Fruit fly (Drosophila melanogaster) whole organism, embryonic: ENCODE measurements around the gene CG46462.

ENCODE experiments used
- B-H2 ChIP-seq: fragments of 200-800 bp; sonication (Bioruptor generic); optimal IDR thresholded peaks from 2 replicates; lab custom pipeline; 2018; ENCODE audit warnings: missing biosample characterization, mild to moderate bottlenecking, missing genetic modification characterization
- CG10462 ChIP-seq: fragments of 200-800 bp; sonication (Bioruptor generic); optimal IDR thresholded peaks from 2 replicates; lab custom pipeline; 2016; ENCODE audit warnings: missing biosample characterization, missing genetic modification characterization
- CG10654 ChIP-seq: fragments of 200-800 bp; sonication (Bioruptor generic); optimal IDR thresholded peaks from 2 replicates; lab custom pipeline; 2016; ENCODE audit warnings: missing biosample characterization, missing genetic modification characterization
- CG10959 ChIP-seq: fragments of 200-800 bp; sonication (Bioruptor generic); IDR thresholded peaks from 2 replicates; pipeline ENCODE4 v1.3.6; 2022; ENCODE audit warnings: missing biosample characterization, missing genetic modification characterization
- CG11504 ChIP-seq: fragments of 200-800 bp; sonication (Bioruptor generic); optimal IDR thresholded peaks from 3 replicates; lab custom pipeline; 2019; ENCODE audit warnings: missing biosample characterization, mild to moderate bottlenecking, missing genetic modification characterization, moderate library complexity
- CG12155 ChIP-seq: fragments of 200-800 bp; sonication (Bioruptor generic); optimal IDR thresholded peaks from 3 replicates; lab custom pipeline; 2016; ENCODE audit warnings: missing biosample characterization, missing genetic modification characterization
- CG12942 ChIP-seq: fragments of 200-800 bp; sonication (Bioruptor generic); optimal IDR thresholded peaks from 3 replicates; lab custom pipeline; 2016; ENCODE audit warnings: missing biosample characterization, missing genetic modification characterization
- CG13123 ChIP-seq: fragments of 200-800 bp; sonication (Bioruptor generic); optimal IDR thresholded peaks from 2 replicates; lab custom pipeline; 2016; ENCODE audit warnings: missing biosample characterization, missing genetic modification characterization
- CG15269 ChIP-seq: fragments of 200-800 bp; sonication (Bioruptor generic); optimal IDR thresholded peaks from 2 replicates; lab custom pipeline; 2018; ENCODE audit warnings: missing biosample characterization, mild to moderate bottlenecking, missing genetic modification characterization, moderate library complexity
- CG1832 ChIP-seq: fragments of 200-800 bp; sonication (Bioruptor generic); optimal IDR thresholded peaks from 2 replicates; lab custom pipeline; 2017; ENCODE audit warnings: missing biosample characterization, mild to moderate bottlenecking, missing genetic modification characterization, inconsistent platforms
- CG18476 ChIP-seq: fragments of 200-800 bp; sonication (Bioruptor generic); optimal IDR thresholded peaks from 2 replicates; lab custom pipeline; 2016; ENCODE audit warnings: missing biosample characterization, mild to moderate bottlenecking, missing genetic modification characterization
- CG30403 ChIP-seq: fragments of 200-800 bp; sonication (Bioruptor generic); optimal IDR thresholded peaks from 3 replicates; lab custom pipeline; 2016; ENCODE audit warnings: missing biosample characterization, missing genetic modification characterization
- CG3281 ChIP-seq: fragments of 200-800 bp; sonication (Bioruptor generic); optimal IDR thresholded peaks from 3 replicates; lab custom pipeline; 2017; ENCODE audit warnings: missing biosample characterization, mild to moderate bottlenecking, missing genetic modification characterization
- CG33213 ChIP-seq: fragments of 200-800 bp; sonication (Bioruptor generic); optimal IDR thresholded peaks from 3 replicates; lab custom pipeline; 2016; ENCODE audit warnings: missing biosample characterization, missing genetic modification characterization
- CG34422 ChIP-seq: fragments of 200-800 bp; sonication (Bioruptor generic); IDR thresholded peaks from 3 replicates; pipeline ENCODE4 v1.3.6; 2022; ENCODE audit warnings: missing biosample characterization, missing genetic modification characterization
- CG3995 ChIP-seq: fragments of 200-800 bp; sonication (Bioruptor generic); optimal IDR thresholded peaks from 3 replicates; lab custom pipeline; 2016; ENCODE audit warnings: missing biosample characterization, missing genetic modification characterization
- CG4282 ChIP-seq: fragments of 200-800 bp; sonication (Bioruptor generic); optimal IDR thresholded peaks from 2 replicates; lab custom pipeline; 2016; ENCODE audit warnings: missing biosample characterization, missing genetic modification characterization
- CG6689 ChIP-seq: fragments of 200-800 bp; sonication (Bioruptor generic); IDR thresholded peaks from 2 replicates; pipeline ENCODE4 v1.3.6; 2022; ENCODE audit warnings: missing biosample characterization, missing genetic modification characterization
- Dad ChIP-seq: fragments of 200-800 bp; sonication (Bioruptor generic); optimal IDR thresholded peaks from 3 replicates; lab custom pipeline; 2016; ENCODE audit warnings: missing biosample characterization, missing genetic modification characterization
- Dip3 ChIP-seq: fragments of 200-800 bp; sonication (Bioruptor generic); optimal IDR thresholded peaks from 3 replicates; lab custom pipeline; 2016; ENCODE audit warnings: missing biosample characterization, missing genetic modification characterization
- Dll ChIP-seq: fragments of 200-800 bp; sonication (Bioruptor generic); IDR thresholded peaks from 4 replicates; pipeline ENCODE4 v1.3.6; 2022; ENCODE audit warnings: missing biosample characterization, missing genetic modification characterization; ENCODE audit not compliant: partially characterized antibody
- Fer3 ChIP-seq: fragments of 200-800 bp; sonication (Bioruptor generic); optimal IDR thresholded peaks from 2 replicates; lab custom pipeline; 2018; ENCODE audit warnings: missing biosample characterization, mild to moderate bottlenecking, missing genetic modification characterization, moderate library complexity
- GATAe ChIP-seq: fragments of 200-800 bp; sonication (Bioruptor generic); conservative IDR thresholded peaks from 2 replicates; pipeline ENCODE4 v1.3.6; 2022; ENCODE audit warnings: missing biosample characterization, missing genetic modification characterization
- HLH4C ChIP-seq: fragments of 200-800 bp; sonication (Bioruptor generic); IDR thresholded peaks from 3 replicates; pipeline ENCODE4 v1.3.6; 2022; ENCODE audit warnings: missing biosample characterization, missing genetic modification characterization; ENCODE audit not compliant: partially characterized antibody
- Hr78 ChIP-seq, 2 experiments: fragments of 200-800 bp in 1 of 2; fragments of >200 bp in 1 of 2; sonication (Bioruptor generic) in 1 of 2; optimal IDR thresholded peaks; 2 replicates each; lab custom pipeline; 2017 to 2019; ENCODE audit warnings: missing biosample characterization in 2 of 2, missing genetic modification characterization in 2 of 2, mild to moderate bottlenecking in 1 of 2, moderate library complexity in 1 of 2
- Lim3 ChIP-seq: fragments of 200-800 bp; sonication (Bioruptor generic); IDR thresholded peaks from 2 replicates; pipeline ENCODE4 v1.3.6; 2022; ENCODE audit warnings: missing biosample characterization, missing genetic modification characterization
- Meics ChIP-seq: fragments of 200-800 bp; sonication (Bioruptor generic); optimal IDR thresholded peaks from 2 replicates; lab custom pipeline; 2017; ENCODE audit warnings: missing biosample characterization, mild to moderate bottlenecking, missing genetic modification characterization
- NC2α ChIP-seq: fragments of 200-800 bp; sonication (Bioruptor generic); optimal IDR thresholded peaks from 2 replicates; lab custom pipeline; 2016; ENCODE audit warnings: missing biosample characterization, missing genetic modification characterization
- NC2β ChIP-seq: fragments of 200-800 bp; sonication (Bioruptor generic); optimal IDR thresholded peaks from 2 replicates; lab custom pipeline; 2016; ENCODE audit warnings: missing biosample characterization, missing genetic modification characterization
- Nf-YA ChIP-seq: fragments of 200-800 bp; sonication (Bioruptor generic); IDR thresholded peaks from 2 replicates; pipeline ENCODE4 v1.3.6; 2022; ENCODE audit warnings: missing biosample characterization, missing genetic modification characterization
- Pdp1 ChIP-seq, 2 experiments: fragments of 200-800 bp; sonication (Bioruptor generic); optimal IDR thresholded peaks; 3 replicates each; lab custom pipeline; 2016; ENCODE audit warnings: missing biosample characterization in 2 of 2, missing genetic modification characterization in 2 of 2, mild to moderate bottlenecking in 1 of 2, moderate library complexity in 1 of 2
- Taf1 ChIP-seq: fragments of 200-800 bp; sonication (Bioruptor generic); IDR thresholded peaks from 2 replicates; pipeline ENCODE4 v1.3.6; 2022; ENCODE audit warnings: missing biosample characterization, missing genetic modification characterization
- ab ChIP-seq: fragments of 200-800 bp; sonication (Bioruptor generic); optimal IDR thresholded peaks from 2 replicates; lab custom pipeline; 2016; ENCODE audit warnings: missing biosample characterization, missing genetic modification characterization
- ap ChIP-seq: fragments of 200-800 bp; sonication (Bioruptor generic); IDR thresholded peaks from 2 replicates; pipeline ENCODE4 v1.3.6; 2022; ENCODE audit warnings: missing biosample characterization, missing genetic modification characterization
- cas ChIP-seq: fragments of 200-800 bp; sonication (Bioruptor generic); IDR thresholded peaks from 2 replicates; pipeline ENCODE4 v1.3.6; 2022; ENCODE audit warnings: missing biosample characterization, missing genetic modification characterization
- chinmo ChIP-seq: fragments of 200-800 bp; sonication (Bioruptor generic); IDR thresholded peaks from 4 replicates; pipeline ENCODE4 v1.3.6; 2022; ENCODE audit warnings: missing biosample characterization, missing genetic modification characterization; ENCODE audit not compliant: partially characterized antibody
- exex ChIP-seq: fragments of 200-800 bp; sonication (Bioruptor generic); optimal IDR thresholded peaks from 4 replicates; lab custom pipeline; 2018; ENCODE audit warnings: missing biosample characterization, mild to moderate bottlenecking, missing genetic modification characterization, moderate library complexity
- fd64A ChIP-seq: fragments of 200-800 bp; sonication (Bioruptor generic); optimal IDR thresholded peaks from 3 replicates; lab custom pipeline; 2018; ENCODE audit warnings: missing biosample characterization, mild to moderate bottlenecking, missing genetic modification characterization
- gcm2 ChIP-seq: fragments of 200-800 bp; sonication (Bioruptor generic); optimal IDR thresholded peaks from 2 replicates; lab custom pipeline; 2016; ENCODE audit warnings: missing biosample characterization, missing genetic modification characterization
- gro ChIP-seq: fragments of 200-800 bp; sonication (Bioruptor generic); optimal IDR thresholded peaks from 2 replicates; lab custom pipeline; 2016; ENCODE audit warnings: missing biosample characterization, missing genetic modification characterization
- knrl ChIP-seq: fragments of 200-800 bp; sonication (Bioruptor generic); IDR thresholded peaks from 3 replicates; pipeline ENCODE4 v1.3.6; 2022; ENCODE audit warnings: missing biosample characterization, missing genetic modification characterization; ENCODE audit not compliant: partially characterized antibody
- lab ChIP-seq: fragments of 200-800 bp; sonication (Bioruptor generic); optimal IDR thresholded peaks from 3 replicates; lab custom pipeline; 2017; ENCODE audit warnings: missing biosample characterization, missing genetic modification characterization, mild to moderate bottlenecking, moderate library complexity, missing genetic modification reagents
- lmd ChIP-seq: fragments of 200-800 bp; sonication (Bioruptor generic); IDR thresholded peaks from 2 replicates; pipeline ENCODE4 v1.3.6; 2022; ENCODE audit warnings: missing biosample characterization, missing genetic modification characterization
- odd ChIP-seq: fragments of 200-800 bp; sonication (Bioruptor generic); optimal IDR thresholded peaks from 2 replicates; lab custom pipeline; 2017; ENCODE audit warnings: missing biosample characterization, mild to moderate bottlenecking, missing genetic modification characterization
- onecut ChIP-seq: fragments of 200-800 bp; sonication (Bioruptor generic); IDR thresholded peaks from 2 replicates; pipeline ENCODE4 v1.3.6; 2022; ENCODE audit warnings: missing biosample characterization, missing genetic modification characterization
- otp ChIP-seq: fragments of 200-800 bp; sonication (Bioruptor generic); IDR thresholded peaks from 3 replicates; pipeline ENCODE4, ENCODE4 v1.3.6; 2022; ENCODE audit warnings: missing biosample characterization, missing genetic modification characterization
- slou ChIP-seq: fragments of 200-800 bp; sonication (Bioruptor generic); optimal IDR thresholded peaks from 3 replicates; lab custom pipeline; 2016; ENCODE audit warnings: missing biosample characterization, missing genetic modification characterization
- sna ChIP-seq: fragments of 200-800 bp; sonication (Bioruptor generic); IDR thresholded peaks from 2 replicates; pipeline ENCODE4 v1.3.6; 2022; ENCODE audit warnings: missing biosample characterization, missing genetic modification characterization; ENCODE audit not compliant: partially characterized antibody
- sug ChIP-seq: fragments of 200-800 bp; optimal IDR thresholded peaks from 2 replicates; lab custom pipeline; 2019; ENCODE audit warnings: missing biosample characterization, mild to moderate bottlenecking, missing genetic modification characterization, moderate library complexity

Gene CG46462

DNA sequence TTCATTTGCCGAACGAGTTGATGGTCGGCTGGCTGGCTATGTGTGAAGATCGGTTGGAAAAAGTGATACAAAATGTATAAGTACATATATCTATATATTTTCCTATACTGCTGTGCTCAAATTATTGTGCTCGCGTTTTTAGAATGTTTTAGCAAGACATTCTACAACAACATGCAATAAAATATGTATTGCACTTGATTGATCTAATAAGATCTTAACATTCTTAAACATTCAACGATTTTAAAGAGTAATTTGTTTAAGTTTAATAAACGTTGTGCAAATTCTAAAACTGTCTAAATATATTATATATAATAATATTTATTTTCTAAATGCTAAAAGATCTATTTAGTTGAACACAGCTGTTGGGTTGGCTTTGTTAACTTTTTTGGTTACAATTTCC is 8.9 kb downstream of the CG46462 start (continued):
- TF ChIP-seq HLH4C (GFP tag; lab: Robert Waterston, UW) (no peak), CG33213 (no peak), CG3995 (no peak), ap (no peak), onecut (GFP tag; lab: Robert Waterston, UW) (no peak), Hr78 (GFP tag; optimal IDR thresholded peaks at IDR 0.05; lab: Kevin White, UChicago) (no peak), CG4282 (GFP tag; lab: Kevin White, UChicago) (no peak), knrl (GFP tag; lab: Robert Waterston, UW) (no peak), Taf1 (GFP tag; lab: Robert Waterston, UW) (no peak), lmd (0 out of 2 replicates have a peak, but pooled peaks have one; percentile 11), CG15269 (peak; percentile 37), Lim3 (no peak), gcm2 (GFP tag; lab: Kevin White, UChicago) (no peak), ab (GFP tag; lab: Kevin White, UChicago) (no peak), CG10654 (GFP tag; lab: Kevin White, UChicago) (no peak), CG10462 (no peak), CG3281 (GFP tag; lab: Kevin White, UChicago) (peak; percentile 58)
- TF ChIP-seq, all 482 proteins: peak for 21

DNA sequence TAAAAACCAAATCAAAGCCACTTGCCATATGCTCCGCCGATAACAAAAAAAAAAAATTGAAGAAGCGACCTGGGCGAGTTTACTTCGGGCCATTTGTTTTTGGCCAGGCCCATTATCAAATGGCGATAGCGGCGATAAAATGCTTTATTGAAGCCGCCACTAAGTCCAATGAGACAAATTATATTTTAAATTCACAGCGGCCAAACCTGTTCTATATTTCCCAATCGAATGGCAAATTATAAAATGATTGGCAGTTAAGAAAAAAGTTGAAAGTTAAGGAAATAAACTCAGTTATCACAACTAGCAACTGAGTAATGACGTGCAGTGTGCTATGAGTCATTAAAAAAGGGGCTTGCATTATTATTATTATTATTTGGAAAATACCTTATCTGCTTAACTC is 9.7 kb downstream of the CG46462 start:
- TF ChIP-seq cas (GFP tag; lab: Robert Waterston, UW) (no peak), exex (peak; percentile 75), sug (tag; lab: Kevin White, UChicago) (peak; percentile 37)

DNA sequence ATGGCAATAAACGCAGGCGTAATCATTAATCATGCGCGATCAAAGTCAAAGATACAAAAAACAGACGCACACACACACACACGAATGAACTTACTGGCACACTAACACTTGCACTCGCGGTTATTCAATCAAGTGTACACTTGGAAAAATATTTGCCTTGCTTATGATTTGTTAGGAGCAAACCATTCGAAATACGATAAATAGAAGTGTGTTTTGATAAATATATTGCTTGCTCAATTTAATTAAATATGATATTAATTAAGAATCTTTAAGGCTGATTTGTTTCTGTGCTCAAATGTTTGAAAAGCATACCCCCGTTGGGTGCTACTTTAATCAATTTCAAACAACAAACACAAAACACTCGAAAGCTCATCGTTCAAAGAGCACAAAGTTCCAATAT is 14.0 kb downstream of the CG46462 start:
- TF ChIP-seq chinmo (GFP tag; lab: Robert Waterston, UW) (0 out of 4 replicates have a peak, but pooled peaks have one; percentile 32), Dll (no peak), Dip3 (GFP tag; lab: Kevin White, UChicago) (no peak), otp (GFP tag; lab: Robert Waterston, UW) (no peak), lab (peak; percentile 36), sna (no peak), CG12942 (GFP tag; lab: Kevin White, UChicago) (peak; percentile 2), Meics (GFP tag; lab: Kevin White, UChicago) (peak; percentile 39), NC2β (no peak), gcm2 (GFP tag; lab: Kevin White, UChicago) (no peak), fd64A (GFP tag; lab: Kevin White, UChicago) (no peak), CG6689 (GFP tag; lab: Robert Waterston, UW) (peak; percentile 33; the same call in 1 of the 2 replicates), CG12155 (no peak), NC2α (GFP tag; lab: Kevin White, UChicago) (no peak), CG30403 (GFP tag; lab: Kevin White, UChicago) (peak; percentile 33), CG18476 (GFP tag; lab: Kevin White, UChicago) (peak; percentile 1), gro (no peak), Dad (GFP tag; lab: Kevin White, UChicago) (no peak), Pdp1 (GFP tag; optimal IDR thresholded peaks at IDR 0.05; lab: Kevin White, UChicago) (peak in 1 of 2 experiments; percentile 80), CG10959 (no peak), odd (GFP tag; lab: Kevin White, UChicago) (no peak), CG34422 (no peak), GATAe (no peak), CG1832 (no peak), CG11504 (tag; lab: Kevin White, UChicago) (peak; percentile 45), CG13123 (GFP tag; lab: Kevin White, UChicago) (no peak), Fer3 (tag; lab: Kevin White, UChicago) (no peak), slou (GFP tag; lab: Kevin White, UChicago) (no peak), B-H2 (no peak), Nf-YA (GFP tag; lab: Robert Waterston, UW) (no peak)
